Worm (Caenorhabditis elegans): Measurements from ENCODE around the gene C52E2.2.

DNA sequence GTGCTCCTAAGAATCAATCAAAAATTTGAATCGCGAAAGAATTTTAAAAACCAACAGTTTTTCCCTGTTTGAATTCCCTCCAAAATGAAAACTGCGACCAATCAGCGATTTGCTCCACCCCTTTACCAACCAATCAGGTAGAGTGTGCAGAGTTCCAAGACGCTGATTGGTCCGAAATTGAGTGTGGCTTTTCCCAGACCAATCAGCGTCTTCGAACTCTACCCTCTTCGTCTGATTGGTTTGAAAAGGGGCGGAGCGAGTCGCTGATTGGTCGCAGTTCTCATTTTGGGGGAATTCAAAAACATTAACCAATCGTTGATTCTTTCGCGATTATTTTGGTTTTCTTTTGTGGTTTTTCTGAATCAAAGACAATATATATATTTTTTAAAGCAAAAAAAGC is 8.1 kb upstream of the C52E2.2 start:
- TF ChIP-seq unc-62 (GFP tag; optimal IDR thresholded peaks at IDR 0.05) (no peak), sem-2 (GFP tag; optimal IDR thresholded peaks at IDR 0.05) (no peak), elt-3 (tag; optimal IDR thresholded peaks at IDR 0.05) (no peak)

All from whole organism, mixed stage, embryonic.